Worm (Caenorhabditis elegans): ENCODE results near the gene Y45F3A.9.

The Y45F3A.9 gene

DNA sequence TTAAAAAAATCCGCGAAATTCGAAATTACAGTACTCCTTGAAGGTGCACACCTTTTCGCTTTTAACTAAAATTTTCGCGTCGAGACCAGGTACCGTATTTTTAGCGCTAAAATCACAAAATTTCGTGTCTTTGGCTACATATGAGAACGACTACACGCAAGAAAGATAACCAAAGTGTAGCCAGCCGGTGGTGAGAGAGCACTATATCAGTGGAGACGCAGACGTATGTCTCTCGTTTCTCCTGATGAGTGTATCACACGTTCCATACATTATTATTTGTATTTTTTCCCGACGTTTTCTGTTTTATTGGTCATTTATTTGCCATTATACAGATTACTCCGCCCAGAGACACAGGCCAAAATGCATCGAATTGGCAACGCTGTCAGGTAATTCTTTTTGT is 29.0 kb downstream of the Y45F3A.9 start, which contains the start of gene acdh-11 (continued):
- TF ChIP-seq hlh-11 (tag; optimal IDR thresholded peaks at IDR 0.05): peak; percentile 79
- peak; percentile 35 for TF ChIP-seq nhr-102 (tag; optimal IDR thresholded peaks at IDR 0.05)
- no peak for TF ChIP-seq Y48G9A.11 (GFP tag; IDR thresholded peaks at IDR 0.05)
- no peak for TF ChIP-seq cey-2 (tag; optimal IDR thresholded peaks at IDR 0.05; ENCODE audit: borderline replicate concordance, insufficient read depth)
- TF ChIP-seq nhr-11 (tag; optimal IDR thresholded peaks at IDR 0.05): peak; percentile 11
- TF ChIP-seq mes-2 (tag; optimal IDR thresholded peaks at IDR 0.05; ENCODE audit: poor library complexity, severe bottlenecking): peak; percentile 26
- TF ChIP-seq pha-4 (GFP tag; IDR thresholded peaks at IDR 0.05): no peak
- TF ChIP-seq pha-4 (tag; optimal IDR thresholded peaks at IDR 0.05): no peak
- TF ChIP-seq set-16 (GFP tag; IDR thresholded peaks at IDR 0.05): no peak
- no peak for TF ChIP-seq spr-3 (GFP tag; optimal IDR thresholded peaks at IDR 0.05)
- no peak for TF ChIP-seq madf-9 (GFP tag; conservative IDR thresholded peaks at IDR 0.05)
- no peak for TF ChIP-seq nhr-6 (tag; optimal IDR thresholded peaks at IDR 0.05)
- peak; percentile 28 for TF ChIP-seq mep-1 (tag; optimal IDR thresholded peaks at IDR 0.05)
- no peak for TF ChIP-seq daf-19 (GFP tag; conservative IDR thresholded peaks at IDR 0.05)
- no peak for TF ChIP-seq daf-8 (GFP tag; IDR thresholded peaks at IDR 0.05)
- TF ChIP-seq attf-4 (tag; optimal IDR thresholded peaks at IDR 0.05): no peak
- no peak for TF ChIP-seq ceh-28 (tag; optimal IDR thresholded peaks at IDR 0.05)
- peak; percentile 56 for TF ChIP-seq hlh-30 (tag; optimal IDR thresholded peaks at IDR 0.05; ENCODE audit: insufficient read depth)

DNA sequence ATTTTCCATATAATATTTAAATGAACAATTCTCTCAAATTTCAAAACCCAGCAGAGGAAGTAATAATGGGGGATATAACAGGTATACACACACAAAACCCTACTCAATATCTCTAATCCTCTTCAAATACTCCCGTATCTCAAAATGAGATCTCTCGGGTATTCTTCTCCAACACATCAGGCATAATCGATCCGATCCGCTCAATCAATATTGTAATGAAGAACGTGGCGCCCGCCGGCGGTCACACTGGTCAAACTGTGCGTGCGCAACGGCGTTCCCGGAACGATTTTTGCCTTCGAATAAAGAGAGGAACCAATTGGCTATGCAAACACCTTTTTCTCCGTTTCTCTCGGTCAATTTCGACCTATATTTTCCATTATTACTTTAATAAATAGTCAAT is 32.4 kb downstream of the Y45F3A.9 start:
- TF ChIP-seq mxl-3 (GFP tag; optimal IDR thresholded peaks at IDR 0.05) (no peak), ceh-28 (tag; optimal IDR thresholded peaks at IDR 0.05) (peak; percentile 23)

DNA sequence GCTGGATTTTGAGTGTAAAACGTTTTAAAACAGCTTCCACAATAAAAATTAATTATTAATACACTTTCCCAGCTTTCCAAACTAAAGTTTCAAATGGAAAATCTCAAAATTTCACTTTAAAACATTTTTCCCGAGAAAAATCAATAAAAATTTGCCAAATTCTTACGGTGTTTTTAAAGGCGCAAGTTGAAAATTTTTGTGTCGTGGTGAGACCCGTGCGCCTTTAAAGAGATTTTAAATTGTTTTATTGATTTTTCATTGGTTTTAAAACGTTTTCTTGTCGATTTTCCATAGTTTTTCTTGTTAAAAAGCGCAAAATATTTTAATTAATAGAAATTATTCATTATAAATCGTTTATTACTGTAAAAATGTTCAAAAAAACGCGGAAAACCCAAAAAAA is 33.1 kb downstream of the Y45F3A.9 start, which contains the start of gene Y45F3A.1:
Gene Y45F3A.1, minus strand, starts transcription at position 12 of the 400 bp plus-strand sequence.
- TF ChIP-seq F49E8.2 (tag; optimal IDR thresholded peaks at IDR 0.05; ENCODE audit: borderline replicate concordance) (no peak), daf-8 (GFP tag; IDR thresholded peaks at IDR 0.05) (no peak), dmd-8 (GFP tag; IDR thresholded peaks at IDR 0.05) (no peak), duxl-1 (tag; optimal IDR thresholded peaks at IDR 0.05; ENCODE audit: poor library complexity) (no peak)

DNA sequence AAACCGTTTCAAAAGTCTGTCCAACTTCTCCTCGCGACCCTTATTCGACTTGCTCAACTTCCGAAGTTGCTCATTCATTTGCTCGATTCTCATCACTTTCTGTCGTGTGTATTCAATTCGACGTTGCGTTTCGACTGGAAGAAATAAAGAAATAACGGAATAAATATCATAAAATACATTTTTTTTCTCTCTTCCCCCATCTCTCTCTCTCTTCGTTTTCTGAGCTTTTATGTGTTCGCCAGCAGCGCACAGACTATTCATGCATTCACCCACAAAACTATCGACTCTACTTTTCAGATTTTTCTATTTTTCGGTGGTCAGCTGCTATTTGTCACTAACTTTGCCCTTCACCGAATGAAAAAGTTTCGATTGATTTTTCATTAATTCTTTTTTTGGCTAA is 34.7 kb downstream of the Y45F3A.9 start, which contains the start of gene rab-30:
Gene rab-30, plus strand, starts transcription at position 301 of the 400 bp plus-strand sequence.
- TF ChIP-seq aha-1 (tag) (peak; percentile 43), hif-1 (tag; optimal IDR thresholded peaks at IDR 0.05) (no peak)

DNA sequence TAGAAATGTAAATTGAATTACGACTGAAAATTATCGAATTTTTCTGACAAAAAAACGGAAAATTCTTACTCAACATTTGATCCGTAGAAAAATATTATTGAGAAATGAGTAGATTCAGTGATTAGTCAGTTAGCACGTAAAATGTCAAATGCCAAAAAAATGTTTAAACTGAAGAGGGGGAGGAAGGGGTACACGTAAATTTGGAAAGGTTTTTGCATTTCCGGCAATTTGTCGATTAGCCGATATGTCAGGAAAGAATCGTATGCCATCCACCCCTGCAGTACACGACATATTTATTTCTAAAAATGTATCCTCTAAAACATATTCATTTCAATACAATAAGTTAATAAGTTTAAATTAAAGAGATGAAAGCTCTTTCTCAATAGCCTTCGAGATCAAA is 37.1 kb downstream of the Y45F3A.9 start, which contains the start of gene T21C12.4:
Gene T21C12.4, minus strand, starts transcription at position 101 of the 400 bp plus-strand sequence.
- TF ChIP-seq unc-62 (GFP tag; optimal IDR thresholded peaks at IDR 0.05 in 1 of 2): peak in 1 of 2 experiments; percentile 35
- no peak for TF ChIP-seq unc-62 (tag; optimal IDR thresholded peaks at IDR 0.05)
- no peak for TF ChIP-seq lin-15B (tag; optimal IDR thresholded peaks at IDR 0.05)
- TF ChIP-seq aha-1 (tag): peak; percentile 4

DNA sequence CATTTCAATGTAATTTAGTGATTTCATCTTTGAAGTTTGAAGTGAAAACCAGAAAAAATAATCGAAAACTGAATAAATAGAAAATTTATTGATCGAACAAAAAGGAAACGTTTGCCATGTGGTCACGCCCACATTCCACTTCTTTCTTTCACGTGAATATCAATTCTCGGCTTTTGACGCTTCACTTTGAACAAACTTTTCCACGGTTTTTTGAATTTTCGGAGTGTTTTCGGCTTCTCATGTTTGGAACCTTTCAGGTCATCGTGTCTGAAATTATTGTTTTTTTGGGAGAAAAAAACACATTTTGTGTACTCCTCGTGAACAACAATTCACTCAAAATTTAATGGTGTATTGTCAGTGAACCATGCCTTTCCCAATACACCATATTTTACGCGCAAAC is 42.0 kb downstream of the Y45F3A.9 start, which contains the start of gene T21C12.8:
Gene T21C12.8, minus strand, starts transcription at position 101 of the 400 bp plus-strand sequence.
- TF ChIP-seq rbr-2 (tag; optimal IDR thresholded peaks at IDR 0.05): no peak
- TF ChIP-seq dve-1 (tag; optimal IDR thresholded peaks at IDR 0.05; ENCODE audit: insufficient read depth): no peak
- TF ChIP-seq madf-9 (GFP tag; conservative IDR thresholded peaks at IDR 0.05): no peak

Measured in whole organism, L4 larva.